2 worm cellular contexts compared by ENCODE assay signal in the genomic region with DNA sequence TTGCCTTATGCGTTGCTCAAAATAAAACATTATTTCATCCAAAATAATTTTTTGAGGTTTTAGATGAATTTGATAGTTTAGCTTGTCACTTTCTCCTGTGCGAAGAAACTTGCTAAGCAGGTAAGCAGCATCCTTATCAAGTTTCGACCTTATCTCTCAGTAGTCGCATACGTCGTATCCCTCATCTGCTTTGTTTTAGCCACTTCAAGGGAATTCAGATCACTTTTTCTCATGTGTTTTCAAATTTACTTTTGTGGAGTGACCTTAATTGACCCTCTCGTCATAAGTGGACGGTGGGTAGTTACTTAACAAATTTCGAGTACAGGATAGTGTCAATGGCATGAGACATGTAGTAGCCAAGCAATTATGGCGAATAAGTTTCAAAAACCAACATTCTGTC.
TF ChIP-seq lines count a peak whose summit lies in the region.

No protein-coding gene starts in this region.

TF ChIP-seq in whole organism, L3 larva, 47 proteins besides CTCF, POLR2A, EP300 and RAD21 (continued from another document):
- no peak for TF ChIP-seq egl-5 (tag; optimal IDR thresholded peaks at IDR 0.05; lab: Kevin White, UChicago)
- TF ChIP-seq nfya-1 (tag; optimal IDR thresholded peaks at IDR 0.05; lab: Kevin White, UChicago; ENCODE audit: insufficient read depth), result peak; percentile 18
- no peak for TF ChIP-seq nhr-67 (tag; optimal IDR thresholded peaks at IDR 0.05; lab: Kevin White, UChicago)

TF ChIP-seq in whole organism, L4 larva, 104 proteins besides CTCF, POLR2A, EP300 and RAD21 (continued from another document):
- TF ChIP-seq lin-29 (GFP tag; IDR thresholded peaks at IDR 0.05; lab: Robert Waterston, UW) (0 out of 2 replicates have a peak, but pooled peaks have one; percentile 32), dpl-1 (GFP tag; optimal IDR thresholded peaks at IDR 0.05; lab: Kevin White, UChicago) (peak; percentile 11), lir-3 (tag; optimal IDR thresholded peaks at IDR 0.05; lab: Kevin White, UChicago) (no peak), arid-1 (GFP tag; conservative IDR thresholded peaks at IDR 0.05; lab: Robert Waterston, UW) (no peak), nhr-10 (tag; optimal IDR thresholded peaks at IDR 0.05; lab: Kevin White, UChicago) (peak; percentile 53)
TF ChIP-seq in whole organism, L4 larva: peak in this region for 10.
